Worm (Caenorhabditis elegans): Measurements from ENCODE around the gene cct-6.

Gene cct-6

ce11 chrIII:5840277-5840676 lies 15.2 kb downstream of the cct-6 start (continued):
- TF ChIP-seq T20F7.1 (GFP tag; optimal IDR thresholded peaks at IDR 0.05) (no peak), nhr-10 (tag; optimal IDR thresholded peaks at IDR 0.05) (no peak), egl-27 (tag; optimal IDR thresholded peaks at IDR 0.05) (no peak), jun-1 (tag; optimal IDR thresholded peaks at IDR 0.05) (no peak), lim-7 (GFP tag; IDR thresholded peaks at IDR 0.05) (no peak), nhr-237 (tag; optimal IDR thresholded peaks at IDR 0.05) (no peak), skn-1 (tag; optimal IDR thresholded peaks at IDR 0.05) (no peak), F49E8.2 (tag; optimal IDR thresholded peaks at IDR 0.05; ENCODE audit: borderline replicate concordance) (no peak), ama-1 (optimal IDR thresholded peaks at IDR 0.05) (no peak), dve-1 (tag; optimal IDR thresholded peaks at IDR 0.05; ENCODE audit: insufficient read depth) (peak; percentile 16), zag-1 (tag; optimal IDR thresholded peaks at IDR 0.05) (no peak), duxl-1 (tag; optimal IDR thresholded peaks at IDR 0.05; ENCODE audit: poor library complexity) (no peak), ZK546.5 (tag; optimal IDR thresholded peaks at IDR 0.05) (no peak), fos-1 (tag; optimal IDR thresholded peaks at IDR 0.05) (no peak), aha-1 (tag) (no peak), dmd-9 (GFP tag; IDR thresholded peaks at IDR 0.05) (no peak), tag-97 (GFP tag; IDR thresholded peaks at IDR 0.05) (no peak), nhr-77 (tag; optimal IDR thresholded peaks at IDR 0.05) (no peak), aly-2 (tag; optimal IDR thresholded peaks at IDR 0.05) (no peak), F10B5.3 (tag; optimal IDR thresholded peaks at IDR 0.05) (no peak), dmd-8 (GFP tag; IDR thresholded peaks at IDR 0.05) (no peak), arid-1 (GFP tag; conservative IDR thresholded peaks at IDR 0.05) (no peak), hlh-11 (tag; optimal IDR thresholded peaks at IDR 0.05) (peak; percentile 45), spr-1 (tag; optimal IDR thresholded peaks at IDR 0.05) (no peak), D1046.2 (GFP tag; IDR thresholded peaks at IDR 0.05) (no peak), nhr-42 (GFP tag; IDR thresholded peaks at IDR 0.05) (no peak), zip-11 (GFP tag; IDR thresholded peaks at IDR 0.05) (no peak)

ce11 chrIII:5839598-5839997 lies 15.9 kb downstream of the cct-6 start:
- TF ChIP-seq T20F7.1 (GFP tag; optimal IDR thresholded peaks at IDR 0.05) = no peak
- peak in 1 of 2 experiments; percentile 38 for TF ChIP-seq daf-16 (GFP tag; optimal IDR thresholded peaks at IDR 0.05)
- TF ChIP-seq daf-16 (tag; optimal IDR thresholded peaks at IDR 0.05) = no peak
- TF ChIP-seq unc-62 (GFP tag; optimal IDR thresholded peaks at IDR 0.05 in 1 of 2) = peak in 1 of 2 experiments; percentile 91
- no peak for TF ChIP-seq unc-62 (tag; optimal IDR thresholded peaks at IDR 0.05)
- no peak for TF ChIP-seq ceh-44 (GFP tag; IDR thresholded peaks at IDR 0.05)
- TF ChIP-seq F10B5.3 (tag; optimal IDR thresholded peaks at IDR 0.05) = no peak
- TF ChIP-seq nhr-42 (GFP tag; IDR thresholded peaks at IDR 0.05) = no peak
- no peak for TF ChIP-seq F49E8.2 (tag; optimal IDR thresholded peaks at IDR 0.05; ENCODE audit: borderline replicate concordance)
- 0 out of 2 replicates have a peak, but pooled peaks have one; percentile 0 for TF ChIP-seq mxl-2 (GFP tag; conservative IDR thresholded peaks at IDR 0.05)
- TF ChIP-seq Y48G9A.11 (GFP tag; IDR thresholded peaks at IDR 0.05) = no peak
- no peak for TF ChIP-seq lin-29 (GFP tag; IDR thresholded peaks at IDR 0.05)

ce11 chrIII:5839147-5839546 lies 16.3 kb downstream of the cct-6 start:
- TF ChIP-seq aly-2 (tag; optimal IDR thresholded peaks at IDR 0.05) (no peak), duxl-1 (tag; optimal IDR thresholded peaks at IDR 0.05; ENCODE audit: poor library complexity) (no peak), F49E8.2 (tag; optimal IDR thresholded peaks at IDR 0.05; ENCODE audit: borderline replicate concordance) (no peak), D1046.2 (GFP tag; IDR thresholded peaks at IDR 0.05) (no peak), zip-2 (tag; optimal IDR thresholded peaks at IDR 0.05) (no peak), F10B5.3 (tag; optimal IDR thresholded peaks at IDR 0.05) (no peak), egl-43 (GFP tag; IDR thresholded peaks at IDR 0.05) (no peak), lsy-2 (tag; optimal IDR thresholded peaks at IDR 0.05) (peak in 1 of 2 experiments; percentile 1), tra-1 (GFP tag; IDR thresholded peaks at IDR 0.05) (no peak), madf-9 (GFP tag; conservative IDR thresholded peaks at IDR 0.05) (no peak), zfp-2 (tag; optimal IDR thresholded peaks at IDR 0.05) (no peak), Y75B8A.6 (GFP tag; IDR thresholded peaks at IDR 0.05) (no peak), nhr-76 (tag; optimal IDR thresholded peaks at IDR 0.05) (no peak), pha-4 (GFP tag; IDR thresholded peaks at IDR 0.05) (no peak), pha-4 (tag; optimal IDR thresholded peaks at IDR 0.05) (no peak), ama-1 (optimal IDR thresholded peaks at IDR 0.05) (no peak), F37D6.2 (tag; optimal IDR thresholded peaks at IDR 0.05) (no peak), ZK546.5 (tag; optimal IDR thresholded peaks at IDR 0.05) (no peak), R02D3.7 (tag; optimal IDR thresholded peaks at IDR 0.05) (no peak), mep-1 (tag; optimal IDR thresholded peaks at IDR 0.05) (no peak), daf-19 (GFP tag; conservative IDR thresholded peaks at IDR 0.05) (0 out of 2 replicates have a peak, but pooled peaks have one; percentile 42), lin-1 (GFP tag; IDR thresholded peaks at IDR 0.05) (0 out of 2 replicates have a peak, but pooled peaks have one; percentile 27), lir-3 (tag; optimal IDR thresholded peaks at IDR 0.05) (no peak)

Measured in whole organism, L4 larva.